Fruit fly (Drosophila melanogaster) whole organism, wandering third instar larva: ENCODE results near the gene OXA1L.

ENCODE experiments used
- Dfd ChIP-seq: fragments of >200 bp; optimal IDR thresholded peaks from 2 replicates; lab custom pipeline; 2017; ENCODE audit warnings: missing biosample characterization, missing genetic modification characterization
- GATAd ChIP-seq: sonication (Bioruptor generic); optimal IDR thresholded peaks from 2 replicates; lab custom pipeline; 2016; ENCODE audit warnings: missing biosample characterization, missing genetic modification characterization
- Hr78 ChIP-seq: fragments of >200 bp; optimal IDR thresholded peaks from 2 replicates; lab custom pipeline; 2017; ENCODE audit warnings: missing biosample characterization, missing genetic modification characterization
- brk ChIP-seq: fragments of 200-800 bp; sonication (Bioruptor generic); optimal IDR thresholded peaks from 2 replicates; lab custom pipeline; 2016; ENCODE audit warnings: missing biosample characterization, mild to moderate bottlenecking, missing genetic modification characterization
- fru ChIP-seq: fragments of 200-800 bp; sonication (Bioruptor generic); optimal IDR thresholded peaks from 3 replicates; lab custom pipeline; 2016; ENCODE audit warnings: missing biosample characterization, mild to moderate bottlenecking, missing genetic modification characterization
- h ChIP-seq: fragments of 200-800 bp; sonication (Bioruptor generic); optimal IDR thresholded peaks from 3 replicates; lab custom pipeline; 2016; ENCODE audit warnings: missing biosample characterization, mild to moderate bottlenecking, missing genetic modification characterization
- jim ChIP-seq: fragments of 175-275, 200-325 bp; sonication (Bioruptor generic); optimal IDR thresholded peaks from 2 replicates; lab custom pipeline; 2016; ENCODE audit warnings: missing biosample characterization, mild to moderate bottlenecking, missing genetic modification characterization
- pan ChIP-seq: fragments of >200 bp; optimal IDR thresholded peaks from 2 replicates; lab custom pipeline; 2017
- psq ChIP-seq: fragments of 200-800 bp; sonication (Bioruptor generic); optimal IDR thresholded peaks from 3 replicates; lab custom pipeline; 2017; ENCODE audit warnings: missing biosample characterization, mild to moderate bottlenecking, missing genetic modification characterization, moderate library complexity
- sage ChIP-seq: fragments of 200-800 bp; sonication (Bioruptor generic); optimal IDR thresholded peaks from 2 replicates; lab custom pipeline; 2016; ENCODE audit warnings: missing biosample characterization, mild to moderate bottlenecking, missing genetic modification characterization
- usp ChIP-seq: fragments of >200 bp; optimal IDR thresholded peaks from 2 replicates; lab custom pipeline; 2017; ENCODE audit warnings: missing biosample characterization, missing genetic modification characterization
- woc ChIP-seq: sonication (Bioruptor generic); optimal IDR thresholded peaks from 2 replicates; lab custom pipeline; 2016; ENCODE audit warnings: missing biosample characterization, mild to moderate bottlenecking, missing genetic modification characterization

DNA sequence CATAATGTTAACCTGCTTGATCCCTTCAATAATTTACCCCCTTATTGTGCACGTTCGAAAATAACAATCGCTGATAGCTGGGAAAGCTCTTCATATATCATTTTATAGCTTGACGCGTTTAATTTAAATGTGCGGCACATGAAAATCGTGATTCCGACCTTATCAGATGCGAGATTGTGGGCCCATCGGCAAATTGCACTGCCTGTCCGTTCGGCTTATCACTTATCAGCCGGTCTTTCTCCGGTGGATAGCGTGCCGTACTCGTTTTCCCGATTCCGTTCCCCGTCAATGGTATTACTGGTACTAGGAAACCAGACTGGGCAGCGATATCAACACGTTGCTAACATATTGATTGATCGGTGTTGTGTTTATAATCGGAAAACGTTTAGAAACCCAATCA lies 10.7 kb upstream of the OXA1L start:
- TF ChIP-seq Dfd (GFP tag; lab: Kevin White, UChicago) (no peak), brk (GFP tag; lab: Kevin White, UChicago) (no peak), psq (GFP tag; lab: Kevin White, UChicago) (no peak), fru (GFP tag; lab: Kevin White, UChicago) (no peak), woc (GFP tag; lab: Kevin White, UChicago) (no peak), pan (lab: Kevin White, UChicago) (no peak), Hr78 (GFP tag; lab: Kevin White, UChicago) (no peak), usp (GFP tag; lab: Kevin White, UChicago) (no peak), GATAd (GFP tag; lab: Kevin White, UChicago) (no peak), h (GFP tag; lab: Kevin White, UChicago) (peak; percentile 68), sage (no peak), jim (GFP tag; lab: Kevin White, UChicago) (no peak)
